2 fruit fly cellular contexts compared by ENCODE assay signal in the genomic region with DNA sequence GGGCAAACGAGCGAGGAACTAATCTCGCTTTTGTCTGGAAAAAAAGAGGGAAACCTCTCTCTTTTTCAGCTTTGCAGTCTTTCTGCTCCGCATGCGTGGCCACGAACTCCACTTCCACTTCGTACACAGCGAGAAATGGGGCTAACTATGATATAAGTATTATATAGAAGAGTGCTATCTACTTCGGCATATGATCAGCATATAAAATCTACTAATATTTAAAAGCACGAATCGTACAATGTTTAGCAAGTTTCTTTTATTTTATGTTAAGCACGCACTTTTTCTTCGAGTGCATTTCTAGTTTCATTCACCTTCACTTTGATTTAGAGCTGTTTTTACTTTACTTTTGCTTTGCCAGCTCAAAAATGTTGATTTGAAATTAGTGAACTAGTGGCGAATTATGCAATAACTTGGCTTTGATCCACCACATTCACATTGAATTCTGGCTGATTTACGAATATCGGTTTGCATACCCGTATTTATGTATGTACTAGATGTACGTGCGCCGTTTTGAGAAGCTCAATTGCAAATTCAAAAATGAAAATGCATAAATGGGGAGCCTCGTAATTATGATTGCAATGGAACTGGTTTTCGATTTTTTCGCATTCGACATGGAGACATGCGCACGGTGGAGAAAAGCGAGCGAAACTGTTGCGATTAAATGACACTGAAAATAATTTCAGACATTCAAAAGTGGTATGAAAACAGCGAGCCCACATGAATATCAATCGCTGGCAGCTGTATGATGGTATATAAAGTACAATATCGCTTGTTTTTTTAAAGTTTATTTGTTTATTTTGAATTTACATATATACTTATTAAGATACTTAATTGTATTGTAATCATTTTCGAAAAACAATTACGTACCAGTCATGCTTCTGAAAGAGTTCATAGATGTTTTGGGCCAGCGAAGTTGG.
A peak's percentile ranks its signal among the peaks of the same experiment; 100 is the strongest.
TF ChIP-seq lines count a peak whose summit lies in the region.

No protein-coding gene starts in this region.

TF ChIP-seq in whole organism, embryonic, 481 proteins besides CTCF, POLR2A, EP300 and RAD21 (continued from another document and continues in another):
- TF ChIP-seq CG3838 (GFP tag; optimal IDR thresholded peaks at IDR 0.05; lab: Kevin White, UChicago) (no peak), CG11504 (tag; optimal IDR thresholded peaks at IDR 0.05; lab: Kevin White, UChicago) (peak; percentile 89), fru (optimal IDR thresholded peaks at IDR 0.05; lab: Kevin White, UChicago) (no peak), Six4 (GFP tag; optimal IDR thresholded peaks at IDR 0.05; lab: Kevin White, UChicago) (peak; percentile 59), CG18619 (GFP tag; optimal IDR thresholded peaks at IDR 0.05; lab: Kevin White, UChicago) (peak; percentile 36), CG9215 (GFP tag; IDR thresholded peaks at IDR 0.05; lab: Robert Waterston, UW) (peak; percentile 53; the same call in 1 of the 2 replicates), Dll (GFP tag; IDR thresholded peaks at IDR 0.05; lab: Robert Waterston, UW; ENCODE audit: partially characterized antibody) (no peak), CG7963 (GFP tag; IDR thresholded peaks at IDR 0.05; lab: Robert Waterston, UW; ENCODE audit: partially characterized antibody) (no peak), CG7839 (tag; optimal IDR thresholded peaks at IDR 0.05; lab: Kevin White, UChicago) (peak; percentile 91), CG30403 (GFP tag; optimal IDR thresholded peaks at IDR 0.05; lab: Kevin White, UChicago) (peak; percentile 70), odd (GFP tag; optimal IDR thresholded peaks at IDR 0.05; lab: Kevin White, UChicago) (peak; percentile 36), CG13775 (GFP tag; optimal IDR thresholded peaks at IDR 0.05; lab: Kevin White, UChicago) (peak; percentile 36), Stat92E (GFP tag; optimal IDR thresholded peaks at IDR 0.05; lab: Kevin White, UChicago) (no peak), CG4707 (GFP tag; optimal IDR thresholded peaks at IDR 0.05; lab: Kevin White, UChicago) (peak; percentile 64), CG15073 (GFP tag; optimal IDR thresholded peaks at IDR 0.05; lab: Kevin White, UChicago) (no peak), gsb (GFP tag; IDR thresholded peaks at IDR 0.05; lab: Robert Waterston, UW) (peak; percentile 37; the same call in 1 of the 2 replicates), Side (GFP tag; optimal IDR thresholded peaks at IDR 0.05; lab: Kevin White, UChicago) (peak; percentile 78), CG8944 (GFP tag; optimal IDR thresholded peaks at IDR 0.05; lab: Kevin White, UChicago) (peak; percentile 32), cato (GFP tag; optimal IDR thresholded peaks at IDR 0.05; lab: Kevin White, UChicago; ENCODE audit: borderline replicate concordance) (peak; percentile 29), crc (GFP tag; optimal IDR thresholded peaks at IDR 0.05; lab: Kevin White, UChicago) (peak; percentile 78), ems (GFP tag; optimal IDR thresholded peaks at IDR 0.05; lab: Kevin White, UChicago) (peak; percentile 40), CG31365 (tag; optimal IDR thresholded peaks at IDR 0.05; lab: Kevin White, UChicago) (peak; percentile 16), CG12769 (tag; optimal IDR thresholded peaks at IDR 0.05; lab: Kevin White, UChicago) (peak; percentile 78), Med (GFP tag; lab: Kevin White, UChicago) (peak; percentile 97), CG6765 (GFP tag; optimal IDR thresholded peaks at IDR 0.05; lab: Kevin White, UChicago) (no peak), jing (GFP tag; optimal IDR thresholded peaks at IDR 0.05; lab: Kevin White, UChicago) (peak; percentile 58), NK7.1 (GFP tag; optimal IDR thresholded peaks at IDR 0.05; lab: Kevin White, UChicago) (peak; percentile 59), Elba2 (GFP tag; optimal IDR thresholded peaks at IDR 0.05; lab: Kevin White, UChicago) (no peak), hkb (optimal IDR thresholded peaks at IDR 0.05; lab: Kevin White, UChicago) (no peak), hkb (GFP tag; IDR thresholded peaks at IDR 0.05; lab: Robert Waterston, UW) (peak; percentile 80), Hr51 (GFP tag; optimal IDR thresholded peaks at IDR 0.05; lab: Kevin White, UChicago) (peak in 1 of 2 experiments; percentile 81), NfI (GFP tag; optimal IDR thresholded peaks at IDR 0.05; lab: Kevin White, UChicago) (peak; percentile 60), ci (GFP tag; IDR thresholded peaks at IDR 0.05; lab: Robert Waterston, UW) (peak; percentile 97), Pdp1 (GFP tag; optimal IDR thresholded peaks at IDR 0.05; lab: Kevin White, UChicago) (peak; percentile 81 to 82), NC2β (GFP tag; optimal IDR thresholded peaks at IDR 0.05; lab: Kevin White, UChicago) (peak; percentile 51), CG16863 (GFP tag; optimal IDR thresholded peaks at IDR 0.05; lab: Kevin White, UChicago) (peak; percentile 35), org-1 (GFP tag; optimal IDR thresholded peaks at IDR 0.05; lab: Kevin White, UChicago) (peak; percentile 66), slou (GFP tag; optimal IDR thresholded peaks at IDR 0.05; lab: Kevin White, UChicago) (peak; percentile 49), CG12391 (tag; optimal IDR thresholded peaks at IDR 0.05; lab: Kevin White, UChicago) (peak; percentile 78), shn (GFP tag; optimal IDR thresholded peaks at IDR 0.05; lab: Kevin White, UChicago) (peak; percentile 6), CG11695 (GFP tag; IDR thresholded peaks at IDR 0.05; lab: Robert Waterston, UW) (peak; percentile 81), zfh2 (GFP tag; optimal IDR thresholded peaks at IDR 0.05; lab: Kevin White, UChicago) (peak; percentile 14), hbn (GFP tag; IDR thresholded peaks at IDR 0.05; lab: Robert Waterston, UW; ENCODE audit: partially characterized antibody) (no peak), H2.0 (GFP tag; IDR thresholded peaks at IDR 0.05; lab: Robert Waterston, UW) (peak; percentile 69), ara (GFP tag; IDR thresholded peaks at IDR 0.05; lab: Robert Waterston, UW) (peak; percentile 88), CG4328 (GFP tag; optimal IDR thresholded peaks at IDR 0.05; lab: Kevin White, UChicago) (no peak), CG1233 (GFP tag; optimal IDR thresholded peaks at IDR 0.05; lab: Kevin White, UChicago) (peak; percentile 89), Dfd (GFP tag; optimal IDR thresholded peaks at IDR 0.05; lab: Kevin White, UChicago) (no peak), CG11696 (GFP tag; IDR thresholded peaks at IDR 0.05; lab: Robert Waterston, UW) (peak; percentile 55; the same call in 1 of the 2 replicates), CG2202 (tag; optimal IDR thresholded peaks at IDR 0.05; lab: Kevin White, UChicago) (peak; percentile 73), Xbp1 (GFP tag; optimal IDR thresholded peaks at IDR 0.05; lab: Kevin White, UChicago) (peak; percentile 62), klu (GFP tag; IDR thresholded peaks at IDR 0.05; lab: Robert Waterston, UW) (peak; percentile 67), CG17612 (GFP tag; IDR thresholded peaks at IDR 0.05; lab: Robert Waterston, UW) (peak; percentile 25; the same call in 1 of the 2 replicates), dimm (GFP tag; IDR thresholded peaks at IDR 0.05; lab: Robert Waterston, UW) (peak; percentile 76), fd96Cb (tag; optimal IDR thresholded peaks at IDR 0.05; lab: Kevin White, UChicago) (peak; percentile 63), tup (GFP tag; optimal IDR thresholded peaks at IDR 0.05; lab: Kevin White, UChicago) (no peak), slp2 (GFP tag; optimal IDR thresholded peaks at IDR 0.05; lab: Kevin White, UChicago) (peak; percentile 77), CG2712 (tag; optimal IDR thresholded peaks at IDR 0.05; lab: Kevin White, UChicago) (peak; percentile 94), CG7745 (tag; optimal IDR thresholded peaks at IDR 0.05; lab: Kevin White, UChicago) (no peak)

TF ChIP-seq in whole organism, prepupa, 60 proteins besides CTCF, POLR2A, EP300 and RAD21 (continued from another document):
- TF ChIP-seq esn (GFP tag; optimal IDR thresholded peaks at IDR 0.05; lab: Kevin White, UChicago) (peak; percentile 86), CG34406 (GFP tag; optimal IDR thresholded peaks at IDR 0.05; lab: Kevin White, UChicago) (peak; percentile 90), CG11762 (GFP tag; optimal IDR thresholded peaks at IDR 0.05; lab: Kevin White, UChicago; ENCODE audit: insufficient read depth) (peak; percentile 88), Eip93F (GFP tag; optimal IDR thresholded peaks at IDR 0.05; lab: Kevin White, UChicago) (peak; percentile 0), lz (GFP tag; optimal IDR thresholded peaks at IDR 0.05; lab: Kevin White, UChicago) (peak; percentile 88), svp (GFP tag; lab: Kevin White, UChicago) (peak; percentile 88), net (GFP tag; optimal IDR thresholded peaks at IDR 0.05; lab: Kevin White, UChicago) (peak; percentile 95), CG7368 (GFP tag; optimal IDR thresholded peaks at IDR 0.05; lab: Kevin White, UChicago) (peak; percentile 92), Blimp-1 (GFP tag; optimal IDR thresholded peaks at IDR 0.05; lab: Kevin White, UChicago) (peak; percentile 51), CG6854 (GFP tag; optimal IDR thresholded peaks at IDR 0.05; lab: Kevin White, UChicago) (peak; percentile 56), Hr4 (GFP tag; optimal IDR thresholded peaks at IDR 0.05; lab: Kevin White, UChicago) (peak; percentile 96), Gug (GFP tag; IDR thresholded peaks at IDR 0.05; lab: Robert Waterston, UW) (peak; percentile 95), CG6792 (GFP tag; optimal IDR thresholded peaks at IDR 0.05; lab: Kevin White, UChicago) (peak; percentile 88)
